Worm (Caenorhabditis elegans): ENCODE results near the gene jun-1.

jun-1 gene

ce11 chrII:9139172-9139700 is 26.3 kb downstream of the jun-1 start, which contains the start of gene Y9C2UA.1:
Y9C2UA.1 (plus strand) TSS chrII:9139650.
- TF ChIP-seq lsy-12 (tag; optimal IDR thresholded peaks at IDR 0.05) (no peak), ztf-11 (tag; optimal IDR thresholded peaks at IDR 0.05) (no peak), nhr-43 (tag; optimal IDR thresholded peaks at IDR 0.05; ENCODE audit: poor library complexity, severe bottlenecking) (no peak), nhr-237 (tag; optimal IDR thresholded peaks at IDR 0.05) (no peak), nhr-25 (tag; optimal IDR thresholded peaks at IDR 0.05) (no peak)

- no peak for TF ChIP-seq mdl-1 (tag; optimal IDR thresholded peaks at IDR 0.05)
- TF ChIP-seq egl-5 (tag; optimal IDR thresholded peaks at IDR 0.05), result no peak
- TF ChIP-seq unc-62 (GFP tag; optimal IDR thresholded peaks at IDR 0.05), result no peak
- TF ChIP-seq lin-39 (tag; optimal IDR thresholded peaks at IDR 0.05), result no peak
- TF ChIP-seq egl-27 (tag; optimal IDR thresholded peaks at IDR 0.05), result no peak
- no peak for TF ChIP-seq ceh-28 (tag; optimal IDR thresholded peaks at IDR 0.05)
- no peak for TF ChIP-seq nhr-77 (tag; optimal IDR thresholded peaks at IDR 0.05)
Observed at ce11 chrII:9141110-9141509, 28.2 kb downstream of the jun-1 start.

- TF ChIP-seq sea-2 (GFP tag; optimal IDR thresholded peaks at IDR 0.05) (no peak), ztf-4 (tag; optimal IDR thresholded peaks at IDR 0.05) (no peak), nhr-76 (tag; optimal IDR thresholded peaks at IDR 0.05) (no peak), egl-27 (tag; optimal IDR thresholded peaks at IDR 0.05) (no peak), fkh-10 (GFP tag; optimal IDR thresholded peaks at IDR 0.05) (no peak), unc-62 (GFP tag; optimal IDR thresholded peaks at IDR 0.05) (no peak)
Observed at ce11 chrII:9143795-9144194, 30.8 kb downstream of the jun-1 start.

- TF ChIP-seq nhr-12 (tag; optimal IDR thresholded peaks at IDR 0.05) (no peak), elt-3 (tag; optimal IDR thresholded peaks at IDR 0.05) (no peak), aly-2 (tag; optimal IDR thresholded peaks at IDR 0.05) (no peak)
Observed at ce11 chrII:9144366-9144765, 31.4 kb downstream of the jun-1 start.

- TF ChIP-seq sea-2 (GFP tag; optimal IDR thresholded peaks at IDR 0.05), result no peak
- no peak for TF ChIP-seq lin-15B (tag; optimal IDR thresholded peaks at IDR 0.05)
- no peak for TF ChIP-seq nhr-67 (tag; optimal IDR thresholded peaks at IDR 0.05)
- no peak for TF ChIP-seq pha-4 (tag; optimal IDR thresholded peaks at IDR 0.05)
- TF ChIP-seq hmg-11 (tag; optimal IDR thresholded peaks at IDR 0.05), result no peak
- no peak for TF ChIP-seq unc-39 (tag; optimal IDR thresholded peaks at IDR 0.05)
- no peak for TF ChIP-seq unc-62 (GFP tag; optimal IDR thresholded peaks at IDR 0.05)
- no peak for TF ChIP-seq ceh-28 (tag; optimal IDR thresholded peaks at IDR 0.05)
Observed at ce11 chrII:9145961-9146360, 33.0 kb downstream of the jun-1 start, which contains the start of gene W07A12.4. W07A12.4 (plus strand) TSS chrII:9146261.

- TF ChIP-seq ZK546.5 (tag; optimal IDR thresholded peaks at IDR 0.05) (no peak), hmg-11 (tag; optimal IDR thresholded peaks at IDR 0.05) (no peak)
Observed at ce11 chrII:9148079-9148478, 35.1 kb downstream of the jun-1 start.

ce11 chrII:9152231-9152630 is 39.3 kb downstream of the jun-1 start, which contains the start of gene col-78:
col-78 (plus strand) TSS chrII:9152531.
- TF ChIP-seq pha-4 (tag; optimal IDR thresholded peaks at IDR 0.05) (no peak), ztf-4 (tag; optimal IDR thresholded peaks at IDR 0.05) (no peak), skn-1 (tag; optimal IDR thresholded peaks at IDR 0.05) (no peak)

ce11 chrII:9154339-9154738 is 41.4 kb downstream of the jun-1 start:
- no peak for TF ChIP-seq fkh-2 (tag; optimal IDR thresholded peaks at IDR 0.05)
- peak; percentile 12 for TF ChIP-seq pqm-1 (tag; optimal IDR thresholded peaks at IDR 0.05)
